Worm (Caenorhabditis elegans): ENCODE results near the gene F10B5.3.

DNA sequence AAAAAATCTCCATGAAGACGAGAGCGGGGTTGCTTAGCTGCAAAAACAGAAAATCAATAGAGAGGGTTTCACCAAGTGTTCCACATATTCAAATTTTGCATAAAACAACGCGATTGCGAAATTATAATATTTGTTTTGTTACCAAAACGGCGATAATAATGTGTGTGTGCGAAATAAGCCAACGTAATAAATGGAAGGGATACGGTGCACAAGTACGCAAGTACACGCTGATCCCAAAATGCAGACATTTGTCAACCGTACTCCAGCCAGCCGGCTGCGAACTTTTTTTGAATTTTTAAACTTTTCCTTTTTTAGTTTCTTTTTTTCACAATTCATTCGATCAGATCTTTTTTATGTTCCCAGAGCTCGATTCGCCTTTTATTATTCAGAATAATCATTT is 25.0 kb downstream of the F10B5.3 start, which contains the start of gene ire-1:
- TF ChIP-seq ztf-23 (GFP tag; IDR thresholded peaks at IDR 0.05) (no peak), flt-1 (GFP tag; IDR thresholded peaks at IDR 0.05) (no peak), med-1 (GFP tag; optimal IDR thresholded peaks at IDR 0.05; ENCODE audit: insufficient read depth) (no peak), ztf-29 (GFP tag; IDR thresholded peaks at IDR 0.05) (no peak), ref-1 (GFP tag; conservative IDR thresholded peaks at IDR 0.05) (no peak)

Measured in whole organism, midembryonic.